Worm (Caenorhabditis elegans) whole organism, L2 larva: ENCODE measurements around the gene glb-2.

Experiments used
- C34F6.9 ChIP-seq: fragments of 150-350 bp; optimal IDR thresholded peaks from 2 replicates; lab custom pipeline; 2014; ENCODE audit warnings: missing biosample characterization, missing genetic modification characterization
- F13H6.1 ChIP-seq: sonication (generic microtip); optimal IDR thresholded peaks from 2 replicates; lab custom pipeline; 2016; ENCODE audit warnings: missing genetic modification characterization, missing compliant biosample characterization
- R02D3.7 ChIP-seq: fragments of 150-350 bp; optimal IDR thresholded peaks from 2 replicates; lab custom pipeline; 2014; ENCODE audit warnings: missing biosample characterization, missing genetic modification characterization
- ZK546.5 ChIP-seq: sonication (generic microtip); optimal IDR thresholded peaks from 2 replicates; lab custom pipeline; 2017; ENCODE audit warnings: missing biosample characterization, missing genetic modification characterization
- alr-1 ChIP-seq: fragments of 150-350 bp; optimal IDR thresholded peaks from 2 replicates; lab custom pipeline; 2014; ENCODE audit warnings: missing biosample characterization, missing genetic modification characterization
- aly-2 ChIP-seq: fragments of 150-350 bp; optimal IDR thresholded peaks from 2 replicates; lab custom pipeline; 2014; ENCODE audit warnings: missing biosample characterization, missing genetic modification characterization
- blmp-1 ChIP-seq: sonication (generic microtip); optimal IDR thresholded peaks from 2 replicates; lab custom pipeline; 2017; ENCODE audit warnings: missing genetic modification characterization, mild to moderate bottlenecking, missing compliant biosample characterization, antibody characterized with exemption, moderate library complexity; ENCODE audit not compliant: insufficient read depth
- ceh-82 ChIP-seq: fragments of 150-350 bp; optimal IDR thresholded peaks from 2 replicates; lab custom pipeline; 2014; ENCODE audit warnings: missing biosample characterization, missing genetic modification characterization
- crh-2 ChIP-seq: sonication (generic microtip); optimal IDR thresholded peaks from 2 replicates; lab custom pipeline; 2017; ENCODE audit warnings: missing biosample characterization, missing genetic modification characterization
- dmd-4 ChIP-seq: sonication (generic microtip); optimal IDR thresholded peaks from 2 replicates; lab custom pipeline; 2017; ENCODE audit warnings: missing biosample characterization, missing genetic modification characterization
- egl-27 ChIP-seq: sonication (generic microtip); optimal IDR thresholded peaks from 3 replicates; lab custom pipeline; 2017; ENCODE audit warnings: missing biosample characterization, missing genetic modification reagents, missing genetic modification characterization
- elt-3 ChIP-seq: sonication (generic microtip); optimal IDR thresholded peaks from 2 replicates; lab custom pipeline; 2017; ENCODE audit warnings: missing biosample characterization, missing genetic modification characterization
- fos-1 ChIP-seq: fragments of 150-350 bp; optimal IDR thresholded peaks from 2 replicates; lab custom pipeline; 2014; ENCODE audit warnings: missing biosample characterization, missing genetic modification characterization
- gmeb-1 ChIP-seq: fragments of 150-350 bp; optimal IDR thresholded peaks from 2 replicates; lab custom pipeline; 2014; ENCODE audit warnings: missing biosample characterization, missing genetic modification characterization
- lin-11 ChIP-seq: fragments of 150-350 bp; sonication (generic microtip); optimal IDR thresholded peaks from 2 replicates; lab custom pipeline; 2014; ENCODE audit warnings: missing biosample characterization, missing genetic modification characterization, inconsistent platforms, mixed read lengths
- lin-13 ChIP-seq: fragments of 150-350 bp; optimal IDR thresholded peaks from 2 replicates; lab custom pipeline; 2014; ENCODE audit warnings: missing biosample characterization, missing genetic modification reagents, missing genetic modification characterization
- lin-39 ChIP-seq: fragments of 150-350 bp; optimal IDR thresholded peaks from 2 replicates; lab custom pipeline; 2014; ENCODE audit warnings: missing biosample characterization, missing genetic modification reagents, missing genetic modification characterization
- lsy-2 ChIP-seq, 2 experiments: fragments of 150-350 bp in 1 of 2; sonication (generic microtip) in 1 of 2; optimal IDR thresholded peaks; 2 replicates each; lab custom pipeline; 2014 to 2017; ENCODE audit warnings: missing biosample characterization in 2 of 2, missing genetic modification characterization in 2 of 2
- mab-5 ChIP-seq: fragments of 150-350 bp; optimal IDR thresholded peaks from 2 replicates; lab custom pipeline; 2014; ENCODE audit warnings: missing biosample characterization, missing genetic modification characterization
- mdl-1 ChIP-seq, 2 experiments: fragments of 150-350 bp in 1 of 2; sonication (generic microtip) in 1 of 2; optimal IDR thresholded peaks; 2 replicates each; lab custom pipeline; 2017; ENCODE audit warnings: missing biosample characterization in 2 of 2, missing genetic modification characterization in 2 of 2
- nhr-10 ChIP-seq: sonication (generic microtip); optimal IDR thresholded peaks from 2 replicates; lab custom pipeline; 2017; ENCODE audit warnings: missing biosample characterization, missing genetic modification characterization
- nhr-129 ChIP-seq: fragments of 150-350 bp; optimal IDR thresholded peaks from 2 replicates; lab custom pipeline; 2014; ENCODE audit warnings: missing biosample characterization, missing genetic modification characterization
- nhr-21 ChIP-seq: fragments of 150-350 bp; optimal IDR thresholded peaks from 2 replicates; lab custom pipeline; 2014; ENCODE audit warnings: missing biosample characterization, missing genetic modification characterization
- nhr-23 ChIP-seq: fragments of 150-350 bp; optimal IDR thresholded peaks from 2 replicates; lab custom pipeline; 2014; ENCODE audit warnings: missing biosample characterization, missing genetic modification reagents, missing genetic modification characterization
- nhr-237 ChIP-seq: fragments of 150-350 bp; optimal IDR thresholded peaks from 2 replicates; lab custom pipeline; 2014; ENCODE audit warnings: missing biosample characterization, missing genetic modification characterization
- nhr-25 ChIP-seq: fragments of 150-350 bp; sonication (generic microtip); optimal IDR thresholded peaks from 3 replicates; lab custom pipeline; 2014; ENCODE audit warnings: missing biosample characterization, missing genetic modification characterization
- nhr-6 ChIP-seq: fragments of 150-350 bp; optimal IDR thresholded peaks from 2 replicates; lab custom pipeline; 2014; ENCODE audit warnings: missing biosample characterization, missing genetic modification characterization
- nhr-77 ChIP-seq: fragments of 150-350 bp; optimal IDR thresholded peaks from 2 replicates; lab custom pipeline; 2014; ENCODE audit warnings: missing biosample characterization, missing genetic modification characterization
- peb-1 ChIP-seq: fragments of 150-350 bp; optimal IDR thresholded peaks from 2 replicates; lab custom pipeline; 2014; ENCODE audit warnings: missing biosample characterization, missing genetic modification characterization
- sem-4 ChIP-seq: fragments of 150-350 bp; optimal IDR thresholded peaks from 2 replicates; lab custom pipeline; 2014; ENCODE audit warnings: missing biosample characterization, missing genetic modification reagents, missing genetic modification characterization
- skn-1 ChIP-seq: sonication (generic microtip); optimal IDR thresholded peaks from 2 replicates; lab custom pipeline; 2017; ENCODE audit warnings: missing biosample characterization, missing genetic modification characterization
- sma-3 ChIP-seq: sonication (generic microtip); optimal IDR thresholded peaks from 2 replicates; lab custom pipeline; 2016; ENCODE audit warnings: missing genetic modification reagents, missing genetic modification characterization, missing compliant biosample characterization
- sma-9 ChIP-seq, 2 experiments: fragments of 150-350 bp in 1 of 2; sonication (generic microtip) in 1 of 2; optimal IDR thresholded peaks; 2 replicates each; lab custom pipeline; 2014 to 2016; ENCODE audit warnings: missing genetic modification characterization in 2 of 2, mild to moderate bottlenecking in 1 of 2, missing biosample characterization in 1 of 2, missing compliant biosample characterization in 1 of 2, missing genetic modification reagents in 1 of 2, moderate library complexity in 1 of 2
- snpc-4 ChIP-seq: fragments of 150-350 bp; optimal IDR thresholded peaks from 2 replicates; lab custom pipeline; 2014; ENCODE audit warnings: missing biosample characterization, missing genetic modification characterization
- unc-55 ChIP-seq: fragments of 150-350 bp; sonication (generic microtip); optimal IDR thresholded peaks from 3 replicates; lab custom pipeline; 2014; ENCODE audit warnings: missing biosample characterization, missing genetic modification reagents, missing genetic modification characterization
- unc-62 ChIP-seq: fragments of 150-350 bp; optimal IDR thresholded peaks from 2 replicates; lab custom pipeline; 2014; ENCODE audit warnings: missing biosample characterization, missing genetic modification reagents, missing genetic modification characterization
- zag-1 ChIP-seq: fragments of 150-350 bp; optimal IDR thresholded peaks from 2 replicates; lab custom pipeline; 2014; ENCODE audit warnings: missing biosample characterization, missing genetic modification characterization
- ztf-11 ChIP-seq: sonication (generic microtip); optimal IDR thresholded peaks from 2 replicates; lab custom pipeline; 2017; ENCODE audit warnings: missing biosample characterization, missing genetic modification characterization
- ztf-4 ChIP-seq: fragments of 150-350 bp; optimal IDR thresholded peaks from 2 replicates; lab custom pipeline; 2014; ENCODE audit warnings: missing biosample characterization, missing genetic modification characterization

Gene glb-2

DNA sequence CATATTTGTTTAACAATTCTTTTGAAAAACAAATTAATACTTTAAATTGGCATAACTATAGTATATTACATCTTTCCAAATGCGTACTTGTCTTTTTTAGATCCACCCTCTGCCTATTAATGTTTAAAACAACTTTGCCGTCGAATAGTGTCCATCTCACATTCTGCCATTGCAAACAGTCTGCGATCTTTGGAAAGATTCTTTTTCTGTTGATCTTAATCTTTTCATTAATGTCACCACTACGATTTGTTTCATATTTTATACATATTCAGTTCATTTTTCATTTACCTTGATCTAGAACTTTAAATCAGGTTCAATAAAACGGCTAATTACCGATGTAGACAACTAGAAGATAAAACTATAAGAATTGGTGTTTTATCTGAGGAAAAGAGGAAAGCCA, 28.4 kb downstream of the glb-2 start:
- TF ChIP-seq aly-2 (tag; lab: Kevin White, UChicago), result no peak
- no peak for TF ChIP-seq elt-3 (tag; lab: Kevin White, UChicago)
- TF ChIP-seq nhr-10 (tag; lab: Kevin White, UChicago), result no peak
- no peak for TF ChIP-seq lin-39 (tag; lab: Kevin White, UChicago)
- TF ChIP-seq nhr-23 (tag; lab: Kevin White, UChicago), result no peak
- no peak for TF ChIP-seq nhr-237
- peak; percentile 48 for TF ChIP-seq nhr-25

DNA sequence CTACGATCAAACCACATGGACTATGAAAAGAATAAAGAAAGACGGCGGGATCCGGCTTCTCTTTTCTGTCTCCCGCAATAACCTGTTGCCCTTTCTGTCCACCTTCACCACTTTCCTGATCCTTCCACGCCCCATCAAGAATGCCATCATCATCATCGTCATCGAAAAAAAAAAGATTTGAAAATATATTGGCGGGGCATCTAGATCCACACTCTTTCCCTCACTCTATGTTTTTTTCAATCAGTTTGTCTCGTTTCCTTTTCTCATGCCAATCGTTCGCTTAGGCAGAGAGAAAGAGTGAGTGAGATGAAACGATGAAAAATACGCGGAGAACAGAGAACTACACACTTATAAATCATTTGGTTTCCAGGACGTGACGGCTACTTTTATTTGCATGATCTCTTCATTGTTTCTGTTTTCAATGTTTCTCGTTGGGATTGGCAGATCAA, 29.4 kb downstream of the glb-2 start:
- TF ChIP-seq snpc-4 (tag; lab: Kevin White, UChicago) (no peak), nhr-77 (no peak), mdl-1 (tag; optimal IDR thresholded peaks at IDR 0.05; lab: Kevin White, UChicago) (peak in 1 of 2 experiments; percentile 38), fos-1 (tag; lab: Kevin White, UChicago) (no peak), dmd-4 (tag; lab: Kevin White, UChicago) (no peak), lsy-2 (tag; optimal IDR thresholded peaks at IDR 0.05; lab: Kevin White, UChicago) (peak in 1 of 2 experiments; percentile 23), nhr-25 (no peak), nhr-23 (tag; lab: Kevin White, UChicago) (no peak), nhr-6 (tag; lab: Kevin White, UChicago) (no peak), mab-5 (tag; lab: Kevin White, UChicago) (peak; percentile 77), unc-62 (GFP tag; lab: Kevin White, UChicago) (no peak), nhr-10 (tag; lab: Kevin White, UChicago) (no peak), ztf-11 (tag; lab: Kevin White, UChicago) (no peak), R02D3.7 (tag; lab: Kevin White, UChicago) (no peak), unc-55 (peak; percentile 56), gmeb-1 (tag; lab: Kevin White, UChicago) (no peak), skn-1 (tag; lab: Kevin White, UChicago) (no peak), blmp-1 (tag; lab: Kevin White, UChicago) (no peak), lin-39 (tag; lab: Kevin White, UChicago) (peak; percentile 21), F13H6.1 (tag; lab: Kevin White, UChicago) (peak; percentile 23), crh-2 (tag; lab: Kevin White, UChicago) (no peak), aly-2 (tag; lab: Kevin White, UChicago) (no peak), egl-27 (tag; lab: Kevin White, UChicago) (no peak), peb-1 (tag; lab: Kevin White, UChicago) (no peak), C34F6.9 (tag; lab: Kevin White, UChicago) (peak; percentile 40), sem-4 (tag; lab: Kevin White, UChicago) (no peak), lin-13 (GFP tag; lab: Kevin White, UChicago) (no peak)
- TF ChIP-seq, all 48 proteins: peak for 7

DNA sequence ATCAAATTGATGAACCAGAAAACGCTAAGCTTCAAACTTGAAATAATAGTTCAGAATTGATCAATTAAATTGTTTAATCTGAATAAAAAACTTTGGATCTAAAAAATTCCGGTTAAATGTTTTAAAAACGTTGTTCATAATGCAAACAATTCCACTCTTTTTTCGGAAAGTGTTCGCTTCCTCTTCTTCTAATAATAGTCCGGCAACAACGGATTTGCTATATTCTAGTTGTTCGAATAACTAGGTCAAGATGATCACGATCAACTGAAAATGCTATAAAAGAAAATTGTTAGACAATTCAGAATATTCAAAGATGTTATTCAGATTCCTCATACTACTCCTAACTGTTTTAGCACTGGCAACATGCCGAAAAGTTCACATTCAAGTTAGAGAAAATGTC, 32.1 kb downstream of the glb-2 start, which contains the start of gene D2024.4:
TSS of gene D2024.4 (plus strand) at position 301 of the 400 bp plus-strand sequence.
- TF ChIP-seq nhr-6 (tag; lab: Kevin White, UChicago) (no peak), mdl-1 (tag; optimal IDR thresholded peaks at IDR 0.05; lab: Kevin White, UChicago) (no peak), C34F6.9 (tag; lab: Kevin White, UChicago) (no peak), aly-2 (tag; lab: Kevin White, UChicago) (no peak), zag-1 (no peak), lin-11 (tag; lab: Kevin White, UChicago) (no peak), dmd-4 (tag; lab: Kevin White, UChicago) (no peak), lin-13 (GFP tag; lab: Kevin White, UChicago) (no peak), fos-1 (tag; lab: Kevin White, UChicago) (no peak), ceh-82 (tag; lab: Kevin White, UChicago) (no peak), nhr-25 (no peak), sem-4 (tag; lab: Kevin White, UChicago) (no peak), F13H6.1 (tag; lab: Kevin White, UChicago) (no peak), alr-1 (no peak)

DNA sequence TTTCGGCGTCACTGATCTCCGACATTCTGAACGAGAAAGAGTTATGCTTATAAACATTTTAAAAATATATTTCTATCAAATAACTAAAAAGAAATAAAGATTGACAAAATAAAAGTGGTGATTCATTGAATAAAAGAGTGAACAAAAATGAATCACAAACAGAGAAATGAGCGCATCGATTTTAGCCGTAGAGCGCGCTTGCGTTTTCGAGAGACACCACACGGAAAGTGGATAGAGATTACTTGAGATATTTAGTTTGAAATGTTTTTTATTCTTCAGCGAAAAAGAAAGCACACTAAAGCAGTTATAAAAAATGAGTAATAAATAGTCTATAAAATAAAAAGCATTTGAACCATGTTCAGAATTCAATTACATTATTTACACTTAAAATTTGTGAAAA, 32.8 kb downstream of the glb-2 start, which contains the start of gene cap-1:
TSS of gene cap-1 (minus strand) at position 26 of the 400 bp plus-strand sequence.
- TF ChIP-seq fos-1 (tag; lab: Kevin White, UChicago) (peak; percentile 99), ZK546.5 (no peak), nhr-77 (no peak), zag-1 (no peak), lin-13 (GFP tag; lab: Kevin White, UChicago) (peak; percentile 75), C34F6.9 (tag; lab: Kevin White, UChicago) (peak; percentile 92), crh-2 (tag; lab: Kevin White, UChicago) (peak; percentile 69), sma-9 (GFP tag; optimal IDR thresholded peaks at IDR 0.05; lab: Kevin White, UChicago) (peak; percentile 66), sma-9 (tag; optimal IDR thresholded peaks at IDR 0.05; lab: Kevin White, UChicago) (no peak), egl-27 (tag; lab: Kevin White, UChicago) (no peak), unc-55 (peak; percentile 88), sma-3 (GFP tag; lab: Kevin White, UChicago) (peak; percentile 75), mab-5 (tag; lab: Kevin White, UChicago) (peak; percentile 5), gmeb-1 (tag; lab: Kevin White, UChicago) (peak; percentile 55), nhr-237 (no peak), sem-4 (tag; lab: Kevin White, UChicago) (peak; percentile 84), nhr-21 (tag; lab: Kevin White, UChicago) (peak; percentile 6), lsy-2 (tag; optimal IDR thresholded peaks at IDR 0.05; lab: Kevin White, UChicago) (peak; percentile 35 to 82), ztf-4 (tag; lab: Kevin White, UChicago) (no peak), R02D3.7 (tag; lab: Kevin White, UChicago) (no peak), F13H6.1 (tag; lab: Kevin White, UChicago) (peak; percentile 24), nhr-129 (tag; lab: Kevin White, UChicago) (peak; percentile 75), nhr-25 (peak; percentile 29), snpc-4 (tag; lab: Kevin White, UChicago) (peak; percentile 44)
